Worm (Caenorhabditis elegans) whole organism, midembryonic: ENCODE data around the gene C37C3.17.

ENCODE experiments used
- T22C8.4 ChIP-seq: fragments of 200-800 bp; sonication (Bioruptor generic); IDR thresholded peaks from 2 replicates; pipeline ENCODE4 v1.3.6; 2022; ENCODE audit warnings: missing genetic modification characterization, missing compliant biosample characterization
- cog-1 ChIP-seq: sonication (generic microtip); optimal IDR thresholded peaks from 2 replicates; lab custom pipeline; 2016; ENCODE audit warnings: missing genetic modification characterization, missing compliant biosample characterization
- flt-1 ChIP-seq: fragments of 200-800 bp; sonication (Bioruptor generic); IDR thresholded peaks from 2 replicates; pipeline ENCODE4 v1.3.6; 2022; ENCODE audit warnings: missing genetic modification characterization, missing compliant biosample characterization
- klf-2 ChIP-seq: fragments of 200-800 bp; sonication (Bioruptor generic); conservative IDR thresholded peaks from 2 replicates; pipeline ENCODE4 v1.3.6; 2022; ENCODE audit warnings: missing genetic modification reagents, missing genetic modification characterization, missing compliant biosample characterization
- med-1 ChIP-seq: sonication (generic microtip); optimal IDR thresholded peaks from 2 replicates; lab custom pipeline; 2017; ENCODE audit warnings: missing genetic modification characterization, mild to moderate bottlenecking, missing compliant biosample characterization, antibody characterized with exemption, missing genetic modification reagents; ENCODE audit not compliant: insufficient read depth
- ref-1 ChIP-seq: fragments of 200-800 bp; sonication (Bioruptor generic); conservative IDR thresholded peaks from 2 replicates; pipeline ENCODE4 v1.3.6; 2022; ENCODE audit warnings: missing genetic modification reagents, missing genetic modification characterization, missing compliant biosample characterization
- tab-1 ChIP-seq: fragments of 200-800 bp; sonication (Bioruptor generic); IDR thresholded peaks from 2 replicates; pipeline ENCODE4 v1.3.6; 2022; ENCODE audit warnings: missing genetic modification characterization, missing compliant biosample characterization
- ztf-23 ChIP-seq: fragments of 200-800 bp; sonication (Bioruptor generic); IDR thresholded peaks from 2 replicates; pipeline ENCODE4 v1.3.6; 2022; ENCODE audit warnings: missing genetic modification reagents, missing genetic modification characterization, missing compliant biosample characterization
- ztf-29 ChIP-seq: fragments of 200-800 bp; sonication (Bioruptor generic); IDR thresholded peaks from 2 replicates; pipeline ENCODE4 v1.3.6; 2022; ENCODE audit warnings: missing genetic modification reagents, missing genetic modification characterization, missing compliant biosample characterization

ce11 chrV:7811758-7812157 lies 49.9 kb downstream of the C37C3.17 start, which contains the start of gene ZK742.4:
- TF ChIP-seq ref-1 (GFP tag; lab: Robert Waterston, UW) (no peak), klf-2 (GFP tag; lab: Robert Waterston, UW) (no peak), flt-1 (GFP tag; lab: Robert Waterston, UW) (no peak), ztf-29 (GFP tag; lab: Robert Waterston, UW) (no peak), cog-1 (tag; lab: Kevin White, UChicago) (no peak), tab-1 (GFP tag; lab: Robert Waterston, UW) (no peak), med-1 (GFP tag; lab: Kevin White, UChicago) (no peak), ztf-23 (no peak), T22C8.4 (GFP tag; lab: Robert Waterston, UW) (no peak)
